Worm (Caenorhabditis elegans) whole organism, mixed stage, embryonic: ENCODE measurements around the gene cnnm-5.

Experiments
- M03D4.4 ChIP-seq: sonication (generic microtip); optimal IDR thresholded peaks from 2 replicates; lab custom pipeline; 2017; ENCODE audit warnings: mild to moderate bottlenecking, missing genetic modification characterization, missing compliant biosample characterization
- bed-3 ChIP-seq: fragments of 200-800 bp; sonication (Bioruptor generic); optimal IDR thresholded peaks from 3 replicates; lab custom pipeline; 2018; ENCODE audit warnings: mild to moderate bottlenecking, missing genetic modification characterization, moderate library complexity, missing compliant biosample characterization
- ceh-39 ChIP-seq: fragments of 150-350 bp; optimal IDR thresholded peaks from 2 replicates; lab custom pipeline; 2014; ENCODE audit warnings: missing biosample characterization, missing genetic modification characterization
- ceh-43 ChIP-seq: fragments of 200-800 bp; sonication (Bioruptor generic); optimal IDR thresholded peaks from 2 replicates; lab custom pipeline; 2018; ENCODE audit warnings: mild to moderate bottlenecking, missing genetic modification characterization, moderate library complexity, missing compliant biosample characterization
- ceh-83 ChIP-seq: fragments of 200-800 bp; sonication (Bioruptor generic); optimal IDR thresholded peaks from 2 replicates; lab custom pipeline; 2018; ENCODE audit warnings: mild to moderate bottlenecking, missing genetic modification characterization, missing compliant biosample characterization
- ces-1 ChIP-seq: fragments of 150-350 bp; optimal IDR thresholded peaks from 2 replicates; lab custom pipeline; 2014; ENCODE audit warnings: missing biosample characterization, missing genetic modification reagents, missing genetic modification characterization
- cnd-1 ChIP-seq: fragments of 200-800 bp; sonication (Bioruptor generic); optimal IDR thresholded peaks from 2 replicates; lab custom pipeline; 2018; ENCODE audit warnings: mild to moderate bottlenecking, missing genetic modification characterization, missing compliant biosample characterization
- drap-1 ChIP-seq: fragments of 200-800 bp; sonication (Bioruptor generic); optimal IDR thresholded peaks from 3 replicates; lab custom pipeline; 2018; ENCODE audit warnings: mild to moderate bottlenecking, missing genetic modification characterization, missing compliant biosample characterization
- elt-1 ChIP-seq: sonication (generic microtip); optimal IDR thresholded peaks from 2 replicates; lab custom pipeline; 2017; ENCODE audit warnings: missing genetic modification characterization, mild to moderate bottlenecking, missing compliant biosample characterization, antibody characterized with exemption, moderate library complexity, borderline replicate concordance; ENCODE audit not compliant: insufficient read depth
- elt-3 ChIP-seq: fragments of 150-350 bp; optimal IDR thresholded peaks from 2 replicates; lab custom pipeline; 2014; ENCODE audit warnings: missing biosample characterization, missing genetic modification characterization
- ham-2 ChIP-seq: fragments of 200-800 bp; sonication (Bioruptor generic); optimal IDR thresholded peaks from 2 replicates; lab custom pipeline; 2018; ENCODE audit warnings: mild to moderate bottlenecking, missing genetic modification characterization, missing compliant biosample characterization
- hlh-1 ChIP-seq: fragments of 150-350 bp; optimal IDR thresholded peaks from 2 replicates; lab custom pipeline; 2014; ENCODE audit warnings: missing biosample characterization, missing genetic modification reagents, missing genetic modification characterization
- lsy-2 ChIP-seq: fragments of 150-350 bp; optimal IDR thresholded peaks from 2 replicates; lab custom pipeline; 2014; ENCODE audit warnings: missing biosample characterization, missing genetic modification characterization
- mab-5 ChIP-seq: fragments of 150-350 bp; optimal IDR thresholded peaks from 2 replicates; lab custom pipeline; 2014; ENCODE audit warnings: missing biosample characterization, missing genetic modification characterization
- mep-1 ChIP-seq: fragments of 150-350 bp; optimal IDR thresholded peaks from 2 replicates; lab custom pipeline; 2017; ENCODE audit warnings: missing biosample characterization, missing genetic modification reagents, missing genetic modification characterization, inconsistent platforms
- mls-2 ChIP-seq: sonication (generic microtip); optimal IDR thresholded peaks from 2 replicates; lab custom pipeline; 2016; ENCODE audit warnings: mild to moderate bottlenecking, missing genetic modification characterization, moderate library complexity, missing compliant biosample characterization
- nhr-12 ChIP-seq: fragments of 150-350 bp; optimal IDR thresholded peaks from 2 replicates; lab custom pipeline; 2014; ENCODE audit warnings: missing biosample characterization, missing genetic modification characterization
- nhr-2 ChIP-seq: fragments of 150-350 bp; optimal IDR thresholded peaks from 2 replicates; lab custom pipeline; 2014; ENCODE audit warnings: missing biosample characterization, missing genetic modification characterization
- nhr-237 ChIP-seq: fragments of 150-350 bp; optimal IDR thresholded peaks from 2 replicates; lab custom pipeline; 2014; ENCODE audit warnings: missing biosample characterization, missing genetic modification characterization
- nhr-28 ChIP-seq: fragments of 150-350 bp; optimal IDR thresholded peaks from 2 replicates; lab custom pipeline; 2014; ENCODE audit warnings: missing biosample characterization, missing genetic modification characterization
- pha-4 ChIP-seq: fragments of 150-350 bp; optimal IDR thresholded peaks from 2 replicates; lab custom pipeline; 2018; ENCODE audit warnings: missing biosample characterization, missing genetic modification reagents, missing genetic modification characterization
- sem-2 ChIP-seq: fragments of 200-800 bp; sonication (Bioruptor generic); optimal IDR thresholded peaks from 2 replicates; lab custom pipeline; 2018; ENCODE audit warnings: mild to moderate bottlenecking, missing genetic modification characterization, missing compliant biosample characterization
- snpc-4 ChIP-seq: fragments of 150-350 bp; optimal IDR thresholded peaks from 2 replicates; lab custom pipeline; 2014; ENCODE audit warnings: missing biosample characterization, missing genetic modification characterization
- sptf-1 ChIP-seq: sonication (generic microtip); optimal IDR thresholded peaks from 2 replicates; lab custom pipeline; 2017; ENCODE audit warnings: mild to moderate bottlenecking, missing genetic modification characterization, moderate library complexity, missing compliant biosample characterization
- unc-120 ChIP-seq: sonication (generic microtip); optimal IDR thresholded peaks from 2 replicates; lab custom pipeline; 2017; ENCODE audit warnings: missing genetic modification characterization, missing compliant biosample characterization; ENCODE audit not compliant: poor library complexity, severe bottlenecking
- unc-39 ChIP-seq: fragments of 150-350 bp; optimal IDR thresholded peaks from 2 replicates; lab custom pipeline; 2014; ENCODE audit warnings: missing biosample characterization, missing genetic modification characterization
- unc-62 ChIP-seq: fragments of 150-350 bp; optimal IDR thresholded peaks from 2 replicates; lab custom pipeline; 2014; ENCODE audit warnings: missing biosample characterization, missing genetic modification reagents, missing genetic modification characterization
- zip-8 ChIP-seq: fragments of 150-350 bp; optimal IDR thresholded peaks from 2 replicates; lab custom pipeline; 2014; ENCODE audit warnings: missing biosample characterization, missing genetic modification characterization
- ztf-11 ChIP-seq: fragments of 150-350 bp; optimal IDR thresholded peaks from 2 replicates; lab custom pipeline; 2014; ENCODE audit warnings: missing biosample characterization, missing genetic modification characterization

Gene cnnm-5

ce11 chrIII:3800934-3801252 lies 28.1 kb downstream of the cnnm-5 start:
- TF ChIP-seq hlh-1 (tag; lab: Kevin White, UChicago) = no peak
- no peak for TF ChIP-seq pha-4 (tag; lab: Kevin White, UChicago)
- no peak for TF ChIP-seq ceh-43
- no peak for TF ChIP-seq snpc-4
- no peak for TF ChIP-seq unc-62 (GFP tag; lab: Kevin White, UChicago)
- no peak for TF ChIP-seq nhr-237 (tag; lab: Kevin White, UChicago)

- TF ChIP-seq nhr-237 (tag; lab: Kevin White, UChicago) (no peak), unc-120 (tag; lab: Kevin White, UChicago) (no peak)
These were observed 28.6 kb downstream of the cnnm-5 start, which contains the start of gene mtm-3 for ce11 chrIII:3800240-3800933. Gene mtm-3, minus strand, starts transcription at chrIII:3800467.

ce11 chrIII:3799213-3799612 lies 29.8 kb downstream of the cnnm-5 start:
- TF ChIP-seq nhr-237 (tag; lab: Kevin White, UChicago) (no peak), unc-120 (tag; lab: Kevin White, UChicago) (peak; percentile 2), nhr-2 (tag; lab: Kevin White, UChicago) (no peak), sptf-1 (no peak), ceh-43 (no peak)

- no peak for TF ChIP-seq ceh-83
- no peak for TF ChIP-seq cnd-1 (tag; lab: Kevin White, UChicago)
- TF ChIP-seq ces-1 (GFP tag; lab: Kevin White, UChicago) = no peak
- no peak for TF ChIP-seq mab-5
- no peak for TF ChIP-seq ham-2 (GFP tag; lab: Kevin White, UChicago)
- TF ChIP-seq hlh-1 (tag; lab: Kevin White, UChicago) = no peak
These were observed 30.6 kb downstream of the cnnm-5 start for ce11 chrIII:3798416-3798815.

- TF ChIP-seq bed-3 (GFP tag; lab: Kevin White, UChicago) (no peak), elt-1 (peak; percentile 90)
These were observed 31.6 kb downstream of the cnnm-5 start for ce11 chrIII:3797180-3798026.

ce11 chrIII:3795933-3796332 lies 33.1 kb downstream of the cnnm-5 start:
- no peak for TF ChIP-seq mls-2 (tag; lab: Kevin White, UChicago)
- TF ChIP-seq unc-62 (GFP tag; lab: Kevin White, UChicago) = no peak
- no peak for TF ChIP-seq drap-1
- no peak for TF ChIP-seq zip-8 (tag; lab: Kevin White, UChicago)
- no peak for TF ChIP-seq nhr-2 (tag; lab: Kevin White, UChicago)
- TF ChIP-seq ztf-11 (tag; lab: Kevin White, UChicago) = no peak
- no peak for TF ChIP-seq sem-2 (GFP tag; lab: Kevin White, UChicago)
- no peak for TF ChIP-seq M03D4.4 (tag; lab: Kevin White, UChicago)
- no peak for TF ChIP-seq elt-3
- TF ChIP-seq mab-5 = no peak
- no peak for TF ChIP-seq hlh-1 (tag; lab: Kevin White, UChicago)
- no peak for TF ChIP-seq mep-1 (tag; lab: Kevin White, UChicago)
- TF ChIP-seq ceh-83 = no peak
- no peak for TF ChIP-seq unc-39
- no peak for TF ChIP-seq cnd-1 (tag; lab: Kevin White, UChicago)
- no peak for TF ChIP-seq ceh-39 (tag; lab: Kevin White, UChicago)
- TF ChIP-seq unc-120 (tag; lab: Kevin White, UChicago) = no peak
- no peak for TF ChIP-seq snpc-4

ce11 chrIII:3790855-3791254 lies 38.1 kb downstream of the cnnm-5 start:
- no peak for TF ChIP-seq ham-2 (GFP tag; lab: Kevin White, UChicago)
- TF ChIP-seq nhr-12 = no peak
- TF ChIP-seq drap-1 = no peak
- no peak for TF ChIP-seq unc-120 (tag; lab: Kevin White, UChicago)
- no peak for TF ChIP-seq zip-8 (tag; lab: Kevin White, UChicago)
- TF ChIP-seq M03D4.4 (tag; lab: Kevin White, UChicago) = no peak
- no peak for TF ChIP-seq nhr-28 (tag; lab: Kevin White, UChicago)
- TF ChIP-seq lsy-2 (tag; lab: Kevin White, UChicago) = no peak
- no peak for TF ChIP-seq mep-1 (tag; lab: Kevin White, UChicago)
- no peak for TF ChIP-seq pha-4 (tag; lab: Kevin White, UChicago)
- no peak for TF ChIP-seq mab-5
- TF ChIP-seq ceh-43 = no peak
- TF ChIP-seq nhr-2 (tag; lab: Kevin White, UChicago) = no peak
- TF ChIP-seq nhr-237 (tag; lab: Kevin White, UChicago) = no peak
- TF ChIP-seq snpc-4 = no peak
- no peak for TF ChIP-seq ceh-83
- no peak for TF ChIP-seq ces-1 (GFP tag; lab: Kevin White, UChicago)
- no peak for TF ChIP-seq sptf-1
- no peak for TF ChIP-seq bed-3 (GFP tag; lab: Kevin White, UChicago)
- no peak for TF ChIP-seq cnd-1 (tag; lab: Kevin White, UChicago)
